Worm (Caenorhabditis elegans): ENCODE data around the gene C16C4.18.

- no peak for TF ChIP-seq lin-54 (GFP tag; optimal IDR thresholded peaks at IDR 0.05)
- TF ChIP-seq B0336.3 (GFP tag; IDR thresholded peaks at IDR 0.05) = no peak
- TF ChIP-seq nfya-2 (GFP tag; IDR thresholded peaks at IDR 0.05) = no peak
- no peak for TF ChIP-seq attf-5 (GFP tag; optimal IDR thresholded peaks at IDR 0.05)
- no peak for TF ChIP-seq ccch-3 (GFP tag; optimal IDR thresholded peaks at IDR 0.05)
- no peak for TF ChIP-seq bed-1 (GFP tag; IDR thresholded peaks at IDR 0.05)
- no peak for TF ChIP-seq snpc-3.4 (tag; optimal IDR thresholded peaks at IDR 0.05)
- TF ChIP-seq hmg-1.2 (GFP tag; IDR thresholded peaks at IDR 0.05) = no peak
- TF ChIP-seq lin-26 (GFP tag; IDR thresholded peaks at IDR 0.05) = no peak
- TF ChIP-seq gei-17 (GFP tag; optimal IDR thresholded peaks at IDR 0.05) = no peak
- TF ChIP-seq xnd-1 (tag; optimal IDR thresholded peaks at IDR 0.05) = no peak
- no peak for TF ChIP-seq unc-130 (GFP tag; optimal IDR thresholded peaks at IDR 0.05)
- TF ChIP-seq rpc-1 (optimal IDR thresholded peaks at IDR 0.05) = no peak
- TF ChIP-seq rpc-1 (tag; optimal IDR thresholded peaks at IDR 0.05) = no peak
Measured at ce11 chrII:1852503-1852902, 8.6 kb downstream of the C16C4.18 start, which contains the start of gene C52E2.2.
